Worm (Caenorhabditis elegans): ENCODE results near the gene R05H10.7.

Gene R05H10.7

DNA sequence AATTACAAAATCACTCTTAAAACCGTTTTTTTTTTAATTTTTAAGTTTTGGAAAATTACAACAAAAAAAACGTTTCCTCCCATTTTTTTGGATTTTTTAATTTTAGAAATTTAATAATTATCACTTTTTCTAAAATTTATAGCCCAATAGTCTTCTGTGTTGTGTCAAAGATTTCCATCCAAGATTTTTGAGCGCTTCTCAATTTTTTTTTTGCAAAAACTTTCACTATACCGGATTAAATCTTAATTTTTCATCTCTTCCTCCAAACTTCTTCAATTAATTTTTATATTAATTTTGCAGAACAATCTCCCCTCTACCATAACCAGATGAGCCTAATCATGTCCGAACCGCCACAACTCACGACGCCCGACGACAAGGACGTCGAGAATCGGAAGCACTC is 46.9 kb downstream of the R05H10.7 start, which contains the start of gene cog-1:
Gene cog-1 (plus strand): TSS at position 301 of the 400 bp plus-strand sequence.
- TF ChIP-seq tab-1 (GFP tag; IDR thresholded peaks at IDR 0.05) (no peak), klf-2 (GFP tag; conservative IDR thresholded peaks at IDR 0.05) (no peak), ztf-29 (GFP tag; IDR thresholded peaks at IDR 0.05) (no peak), cog-1 (tag; optimal IDR thresholded peaks at IDR 0.05) (no peak), flt-1 (GFP tag; IDR thresholded peaks at IDR 0.05) (no peak), T22C8.4 (GFP tag; IDR thresholded peaks at IDR 0.05) (no peak), ref-1 (GFP tag; conservative IDR thresholded peaks at IDR 0.05) (no peak), ztf-23 (GFP tag; IDR thresholded peaks at IDR 0.05) (no peak)

DNA sequence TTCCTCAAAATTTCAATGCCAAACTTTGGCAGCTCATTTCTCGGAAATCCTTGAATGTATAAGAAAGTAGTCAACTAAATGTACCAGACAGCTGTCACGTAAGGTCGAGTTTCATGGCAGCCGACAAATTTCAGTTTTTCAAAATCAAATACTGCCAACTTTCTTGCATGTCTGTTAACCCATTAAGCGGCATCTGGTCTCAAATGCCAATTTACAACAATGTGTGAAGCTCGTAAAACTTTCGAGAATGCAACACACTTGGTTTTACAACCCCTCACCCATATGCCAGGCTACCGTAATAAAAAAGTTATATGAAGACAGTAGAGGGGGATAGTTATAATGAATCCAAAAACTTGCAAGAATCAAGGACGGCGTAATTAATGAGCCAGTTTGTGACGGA is 48.3 kb downstream of the R05H10.7 start:
- no peak for TF ChIP-seq ztf-29 (GFP tag; IDR thresholded peaks at IDR 0.05)
- no peak for TF ChIP-seq klf-2 (GFP tag; conservative IDR thresholded peaks at IDR 0.05)
- TF ChIP-seq T22C8.4 (GFP tag; IDR thresholded peaks at IDR 0.05): no peak
- no peak for TF ChIP-seq flt-1 (GFP tag; IDR thresholded peaks at IDR 0.05)
- no peak for TF ChIP-seq med-1 (GFP tag; optimal IDR thresholded peaks at IDR 0.05; ENCODE audit: insufficient read depth)

DNA sequence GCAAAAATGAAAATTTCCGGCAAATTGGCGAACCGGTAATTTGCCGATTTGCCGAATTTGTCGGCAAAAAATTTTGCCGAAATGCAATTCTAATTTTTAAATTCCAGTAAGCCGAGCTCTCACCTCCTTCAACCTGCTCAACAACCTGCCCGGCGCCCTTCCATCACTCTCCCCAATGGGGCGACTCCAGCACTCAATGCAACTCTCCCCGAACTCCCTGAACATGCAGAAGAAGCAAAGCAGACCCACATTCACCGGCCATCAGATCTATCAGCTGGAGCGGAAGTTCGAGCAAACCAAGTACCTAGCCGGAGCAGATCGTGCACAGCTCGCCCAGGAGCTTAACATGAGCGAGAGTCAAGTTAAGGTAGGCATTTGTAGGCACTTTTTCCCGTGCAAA is 49.3 kb downstream of the R05H10.7 start:
- TF ChIP-seq ref-1 (GFP tag; conservative IDR thresholded peaks at IDR 0.05) (no peak), cog-1 (tag; optimal IDR thresholded peaks at IDR 0.05) (no peak), T22C8.4 (GFP tag; IDR thresholded peaks at IDR 0.05) (no peak), klf-2 (GFP tag; conservative IDR thresholded peaks at IDR 0.05) (no peak), ztf-29 (GFP tag; IDR thresholded peaks at IDR 0.05) (no peak), ztf-23 (GFP tag; IDR thresholded peaks at IDR 0.05) (no peak), tab-1 (GFP tag; IDR thresholded peaks at IDR 0.05) (no peak), flt-1 (GFP tag; IDR thresholded peaks at IDR 0.05) (no peak)

All from whole organism, midembryonic.